Worm (Caenorhabditis elegans) whole organism, L2 larva: ENCODE results near the gene C50F4.8.
A peak's percentile ranks its signal among the peaks of the same experiment; 100 is the strongest.

Source experiments
- C34F6.9 ChIP-seq: fragments of 150-350 bp; optimal IDR thresholded peaks from 2 replicates; lab custom pipeline; 2014; ENCODE audit warnings: missing biosample characterization, missing genetic modification characterization
- Y55F3AM.14 ChIP-seq: fragments of 200-800 bp; sonication (Bioruptor generic); optimal IDR thresholded peaks from 2 replicates; lab custom pipeline; 2018; ENCODE audit warnings: mild to moderate bottlenecking, missing genetic modification characterization, missing compliant biosample characterization
- ZK546.5 ChIP-seq: sonication (generic microtip); optimal IDR thresholded peaks from 2 replicates; lab custom pipeline; 2017; ENCODE audit warnings: missing biosample characterization, missing genetic modification characterization
- alr-1 ChIP-seq: fragments of 150-350 bp; optimal IDR thresholded peaks from 2 replicates; lab custom pipeline; 2014; ENCODE audit warnings: missing biosample characterization, missing genetic modification characterization
- aly-2 ChIP-seq: fragments of 150-350 bp; optimal IDR thresholded peaks from 2 replicates; lab custom pipeline; 2014; ENCODE audit warnings: missing biosample characterization, missing genetic modification characterization
- ama-1 ChIP-seq: fragments of 150-350 bp; optimal IDR thresholded peaks from 2 replicates; lab custom pipeline; 2018; ENCODE audit warnings: inconsistent platforms
- blmp-1 ChIP-seq: sonication (generic microtip); optimal IDR thresholded peaks from 2 replicates; lab custom pipeline; 2017; ENCODE audit warnings: missing genetic modification characterization, mild to moderate bottlenecking, missing compliant biosample characterization, antibody characterized with exemption, moderate library complexity; ENCODE audit not compliant: insufficient read depth
- ceh-16 ChIP-seq: fragments of 150-350 bp; optimal IDR thresholded peaks from 2 replicates; lab custom pipeline; 2014; ENCODE audit warnings: missing biosample characterization, missing genetic modification characterization
- ceh-82 ChIP-seq: fragments of 150-350 bp; optimal IDR thresholded peaks from 2 replicates; lab custom pipeline; 2014; ENCODE audit warnings: missing biosample characterization, missing genetic modification characterization
- dmd-4 ChIP-seq: sonication (generic microtip); optimal IDR thresholded peaks from 2 replicates; lab custom pipeline; 2017; ENCODE audit warnings: missing biosample characterization, missing genetic modification characterization
- egl-27 ChIP-seq: sonication (generic microtip); optimal IDR thresholded peaks from 3 replicates; lab custom pipeline; 2017; ENCODE audit warnings: missing biosample characterization, missing genetic modification reagents, missing genetic modification characterization
- fos-1 ChIP-seq: fragments of 150-350 bp; optimal IDR thresholded peaks from 2 replicates; lab custom pipeline; 2014; ENCODE audit warnings: missing biosample characterization, missing genetic modification characterization
- gmeb-1 ChIP-seq: fragments of 150-350 bp; optimal IDR thresholded peaks from 2 replicates; lab custom pipeline; 2014; ENCODE audit warnings: missing biosample characterization, missing genetic modification characterization
- lin-11 ChIP-seq: fragments of 150-350 bp; sonication (generic microtip); optimal IDR thresholded peaks from 2 replicates; lab custom pipeline; 2014; ENCODE audit warnings: missing biosample characterization, missing genetic modification characterization, inconsistent platforms, mixed read lengths
- lin-13 ChIP-seq: fragments of 150-350 bp; optimal IDR thresholded peaks from 2 replicates; lab custom pipeline; 2014; ENCODE audit warnings: missing biosample characterization, missing genetic modification reagents, missing genetic modification characterization
- lin-39 ChIP-seq: fragments of 150-350 bp; optimal IDR thresholded peaks from 2 replicates; lab custom pipeline; 2014; ENCODE audit warnings: missing biosample characterization, missing genetic modification reagents, missing genetic modification characterization
- lsy-2 ChIP-seq, 2 experiments: fragments of 150-350 bp in 1 of 2; sonication (generic microtip) in 1 of 2; optimal IDR thresholded peaks; 2 replicates each; lab custom pipeline; 2014 to 2017; ENCODE audit warnings: missing biosample characterization in 2 of 2, missing genetic modification characterization in 2 of 2
- mab-5 ChIP-seq: fragments of 150-350 bp; optimal IDR thresholded peaks from 2 replicates; lab custom pipeline; 2014; ENCODE audit warnings: missing biosample characterization, missing genetic modification characterization
- mbf-1 ChIP-seq: sonication (generic microtip); optimal IDR thresholded peaks from 2 replicates; lab custom pipeline; 2017; ENCODE audit warnings: missing biosample characterization, missing genetic modification characterization
- mdl-1 ChIP-seq, 2 experiments: fragments of 150-350 bp in 1 of 2; sonication (generic microtip) in 1 of 2; optimal IDR thresholded peaks; 2 replicates each; lab custom pipeline; 2017; ENCODE audit warnings: missing biosample characterization in 2 of 2, missing genetic modification characterization in 2 of 2
- nhr-10 ChIP-seq: sonication (generic microtip); optimal IDR thresholded peaks from 2 replicates; lab custom pipeline; 2017; ENCODE audit warnings: missing biosample characterization, missing genetic modification characterization
- nhr-11 ChIP-seq: fragments of 150-350 bp; optimal IDR thresholded peaks from 2 replicates; lab custom pipeline; 2014; ENCODE audit warnings: missing biosample characterization, missing genetic modification characterization
- nhr-12 ChIP-seq: fragments of 150-350 bp; optimal IDR thresholded peaks from 2 replicates; lab custom pipeline; 2014; ENCODE audit warnings: missing biosample characterization, missing genetic modification characterization
- nhr-21 ChIP-seq: fragments of 150-350 bp; optimal IDR thresholded peaks from 2 replicates; lab custom pipeline; 2014; ENCODE audit warnings: missing biosample characterization, missing genetic modification characterization
- nhr-23 ChIP-seq: fragments of 150-350 bp; optimal IDR thresholded peaks from 2 replicates; lab custom pipeline; 2014; ENCODE audit warnings: missing biosample characterization, missing genetic modification reagents, missing genetic modification characterization
- nhr-237 ChIP-seq: fragments of 150-350 bp; optimal IDR thresholded peaks from 2 replicates; lab custom pipeline; 2014; ENCODE audit warnings: missing biosample characterization, missing genetic modification characterization
- nhr-25 ChIP-seq: fragments of 150-350 bp; sonication (generic microtip); optimal IDR thresholded peaks from 3 replicates; lab custom pipeline; 2014; ENCODE audit warnings: missing biosample characterization, missing genetic modification characterization
- nhr-6 ChIP-seq: fragments of 150-350 bp; optimal IDR thresholded peaks from 2 replicates; lab custom pipeline; 2014; ENCODE audit warnings: missing biosample characterization, missing genetic modification characterization
- nhr-77 ChIP-seq: fragments of 150-350 bp; optimal IDR thresholded peaks from 2 replicates; lab custom pipeline; 2014; ENCODE audit warnings: missing biosample characterization, missing genetic modification characterization
- peb-1 ChIP-seq: fragments of 150-350 bp; optimal IDR thresholded peaks from 2 replicates; lab custom pipeline; 2014; ENCODE audit warnings: missing biosample characterization, missing genetic modification characterization
- sma-9 ChIP-seq, 2 experiments: fragments of 150-350 bp in 1 of 2; sonication (generic microtip) in 1 of 2; optimal IDR thresholded peaks; 2 replicates each; lab custom pipeline; 2014 to 2016; ENCODE audit warnings: missing genetic modification characterization in 2 of 2, mild to moderate bottlenecking in 1 of 2, missing biosample characterization in 1 of 2, missing compliant biosample characterization in 1 of 2, missing genetic modification reagents in 1 of 2, moderate library complexity in 1 of 2
- unc-55 ChIP-seq: fragments of 150-350 bp; sonication (generic microtip); optimal IDR thresholded peaks from 3 replicates; lab custom pipeline; 2014; ENCODE audit warnings: missing biosample characterization, missing genetic modification reagents, missing genetic modification characterization
- zag-1 ChIP-seq: fragments of 150-350 bp; optimal IDR thresholded peaks from 2 replicates; lab custom pipeline; 2014; ENCODE audit warnings: missing biosample characterization, missing genetic modification characterization
- ztf-11 ChIP-seq: sonication (generic microtip); optimal IDR thresholded peaks from 2 replicates; lab custom pipeline; 2017; ENCODE audit warnings: missing biosample characterization, missing genetic modification characterization

Gene C50F4.8

DNA sequence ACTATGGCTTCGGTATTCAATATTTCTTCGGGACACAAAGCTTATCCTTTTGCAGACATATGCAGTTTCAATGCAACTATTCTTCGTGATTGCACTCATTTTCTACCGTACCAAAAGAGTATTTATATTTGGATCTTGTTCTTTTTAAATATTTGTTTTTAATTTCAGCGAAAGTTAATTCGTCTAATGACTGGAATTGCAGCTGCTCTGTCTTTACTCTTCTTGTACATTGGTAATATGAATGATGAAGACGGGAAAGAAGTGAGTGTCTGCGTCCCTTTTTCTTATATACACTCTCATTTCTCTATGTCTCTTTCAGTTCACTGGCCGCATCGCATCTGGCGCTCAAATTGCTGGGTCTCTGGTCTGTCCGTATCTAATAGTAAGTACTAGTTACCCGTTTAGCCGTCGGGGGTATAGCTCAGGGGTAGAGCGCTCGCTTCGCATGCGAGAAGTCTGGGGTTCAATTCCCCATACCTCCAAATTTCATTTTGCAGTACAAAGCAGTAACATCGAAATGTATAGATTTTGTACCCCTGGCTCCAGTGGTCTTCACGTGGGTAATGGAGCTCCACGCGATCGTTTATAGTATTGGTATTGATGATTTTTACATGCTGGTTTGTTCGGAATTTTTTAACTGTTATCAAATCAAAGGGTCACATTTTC lies 15.4 kb downstream of the C50F4.8 start (continued):
- TF ChIP-seq fos-1: peak; percentile 44
- TF ChIP-seq mdl-1 (tag; optimal IDR thresholded peaks at IDR 0.05; lab: Kevin White, UChicago): no peak
- TF ChIP-seq lsy-2 (tag; optimal IDR thresholded peaks at IDR 0.05; lab: Kevin White, UChicago): peak; percentile 54 to 56
- peak; percentile 60 for TF ChIP-seq Y55F3AM.14 (GFP tag; lab: Kevin White, UChicago)
- TF ChIP-seq nhr-11: no peak
- no peak for TF ChIP-seq dmd-4
- TF ChIP-seq nhr-12 (tag; lab: Kevin White, UChicago): no peak
- no peak for TF ChIP-seq mbf-1
- TF ChIP-seq nhr-6 (tag; lab: Kevin White, UChicago): no peak
- TF ChIP-seq ztf-11 (tag; lab: Kevin White, UChicago): no peak
- TF ChIP-seq gmeb-1 (tag; lab: Kevin White, UChicago): peak; percentile 66
- TF ChIP-seq nhr-23 (tag; lab: Kevin White, UChicago): no peak
- TF ChIP-seq nhr-237 (tag; lab: Kevin White, UChicago): no peak
- peak; percentile 53 for TF ChIP-seq C34F6.9 (tag; lab: Kevin White, UChicago)
- peak; percentile 54 for TF ChIP-seq nhr-25 (tag; lab: Kevin White, UChicago)
- peak; percentile 71 for TF ChIP-seq nhr-21 (tag; lab: Kevin White, UChicago)
- TF ChIP-seq nhr-77 (tag; lab: Kevin White, UChicago): no peak
- TF ChIP-seq lin-39 (tag; lab: Kevin White, UChicago): no peak
- no peak for TF ChIP-seq peb-1 (tag; lab: Kevin White, UChicago)
- TF ChIP-seq ceh-82 (tag; lab: Kevin White, UChicago): no peak
- peak; percentile 59 for TF ChIP-seq sma-9 (GFP tag; optimal IDR thresholded peaks at IDR 0.05; lab: Kevin White, UChicago)
- no peak for TF ChIP-seq sma-9 (tag; optimal IDR thresholded peaks at IDR 0.05; lab: Kevin White, UChicago)
- no peak for TF ChIP-seq zag-1
- TF ChIP-seq egl-27 (tag; lab: Kevin White, UChicago): peak; percentile 67
- TF ChIP-seq ZK546.5 (tag; lab: Kevin White, UChicago): no peak
- no peak for TF ChIP-seq aly-2 (tag; lab: Kevin White, UChicago)
- TF ChIP-seq blmp-1 (tag; lab: Kevin White, UChicago): no peak
- no peak for TF ChIP-seq mab-5 (tag; lab: Kevin White, UChicago)
- no peak for TF ChIP-seq unc-55 (GFP tag; lab: Kevin White, UChicago)
- peak; percentile 54 for TF ChIP-seq lin-13 (GFP tag; lab: Kevin White, UChicago)

DNA sequence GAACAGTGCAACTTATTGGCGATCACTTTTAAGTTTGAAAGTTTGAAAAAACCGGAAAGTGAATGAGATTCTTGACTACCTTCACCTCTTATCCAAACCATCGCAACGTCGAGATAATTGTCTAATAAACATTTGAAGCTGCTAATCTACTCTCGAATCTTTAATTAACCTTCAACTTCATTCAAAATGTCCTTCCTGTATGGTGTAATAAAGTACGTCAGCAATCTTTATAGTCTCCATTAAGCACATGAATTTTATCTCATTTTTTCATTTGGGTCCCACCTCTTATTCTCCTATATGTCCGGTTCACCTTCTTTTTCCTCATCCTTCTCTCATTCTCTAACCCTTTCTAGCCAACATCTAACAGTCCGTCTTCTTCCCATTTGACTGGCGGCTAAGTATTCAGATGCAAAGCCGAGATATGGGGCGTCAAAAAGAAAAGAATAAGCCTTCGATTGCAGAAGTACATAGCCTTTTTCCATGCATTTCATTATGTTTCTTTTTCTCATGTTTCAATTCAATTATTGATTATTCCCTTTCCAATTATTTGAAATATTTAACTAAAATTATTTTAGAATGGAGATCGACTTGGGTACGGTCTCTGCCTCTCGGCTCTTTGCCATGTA lies 17.7 kb downstream of the C50F4.8 start, which contains the start of gene swt-5:
Gene swt-5 (plus strand): TSS at position 576 of the 626 bp plus-strand sequence.
- TF ChIP-seq ceh-16 (tag; lab: Kevin White, UChicago) (no peak), nhr-10 (tag; lab: Kevin White, UChicago) (no peak), alr-1 (tag; lab: Kevin White, UChicago) (no peak), ceh-82 (tag; lab: Kevin White, UChicago) (no peak), ama-1 (lab: Kevin White, UChicago) (no peak), fos-1 (no peak), lin-11 (tag; lab: Kevin White, UChicago) (no peak), nhr-77 (tag; lab: Kevin White, UChicago) (no peak), ztf-11 (tag; lab: Kevin White, UChicago) (no peak)

DNA sequence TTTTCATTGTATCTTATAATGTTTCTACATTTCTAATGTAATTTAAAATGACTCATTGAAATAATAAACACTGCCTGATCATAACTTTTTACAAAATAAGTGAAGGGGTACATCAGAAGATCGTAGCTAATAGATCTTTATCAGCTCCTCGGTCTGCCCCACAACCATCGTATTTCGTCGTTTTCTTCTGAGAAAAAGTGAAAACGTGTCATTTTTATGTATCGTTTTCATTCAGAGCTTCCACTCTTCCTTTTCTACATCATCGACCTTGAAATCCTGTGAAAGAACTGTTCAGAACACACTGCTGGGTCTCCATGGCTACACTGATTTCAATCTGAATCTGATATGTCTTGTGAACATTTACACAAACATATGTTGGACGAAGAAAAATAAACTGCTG lies 19.4 kb downstream of the C50F4.8 start:
- TF ChIP-seq blmp-1 (tag; lab: Kevin White, UChicago) (peak; percentile 42), nhr-237 (tag; lab: Kevin White, UChicago) (no peak)

DNA sequence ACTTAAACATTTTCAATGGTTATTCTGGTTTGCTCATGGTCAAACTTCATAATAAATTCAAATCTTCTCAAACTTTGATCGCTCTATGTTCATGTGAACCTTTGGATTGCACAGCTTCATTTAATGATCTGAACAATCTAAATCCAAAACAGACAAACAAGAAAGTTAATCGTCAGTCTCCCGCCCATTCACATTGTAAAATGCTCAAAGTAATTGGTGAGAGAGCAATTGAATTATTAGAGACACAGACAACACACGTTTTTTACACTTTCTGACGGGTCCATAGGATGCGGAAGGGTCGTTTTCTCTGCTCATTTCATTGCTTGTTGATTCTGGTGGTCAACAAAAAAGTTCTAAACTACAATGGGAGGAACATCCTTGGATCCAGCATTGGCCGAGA lies 21.9 kb downstream of the C50F4.8 start, which contains the start of gene gsnl-1:
Gene gsnl-1 (plus strand): TSS at position 301 of the 400 bp plus-strand sequence.
- no peak for TF ChIP-seq ZK546.5 (tag; lab: Kevin White, UChicago)
- TF ChIP-seq, all 48 proteins: peak for 0
